Worm (Caenorhabditis elegans): Measurements from ENCODE around the gene srbc-43.

The srbc-43 gene

DNA sequence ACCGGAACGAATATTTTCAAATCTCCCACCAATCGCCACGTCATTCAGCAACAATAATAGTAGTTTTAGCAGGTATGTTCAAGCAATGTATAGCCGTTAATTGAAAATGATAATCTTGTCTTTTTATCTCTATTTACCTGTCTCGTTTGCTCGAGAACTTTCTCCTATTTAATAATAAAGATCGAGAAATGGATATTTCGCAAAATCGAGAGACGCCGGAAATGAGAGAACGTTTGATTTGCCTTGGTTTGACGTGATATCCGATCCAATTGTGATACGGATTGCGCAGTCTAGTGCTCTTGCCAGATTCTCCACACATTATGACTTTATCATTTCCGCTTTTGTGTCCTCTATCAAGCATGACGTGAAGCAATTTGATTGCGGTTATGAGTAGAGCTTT, 16.5 kb downstream of the srbc-43 start:
- TF ChIP-seq elt-1 (tag; optimal IDR thresholded peaks at IDR 0.05) = no peak

DNA sequence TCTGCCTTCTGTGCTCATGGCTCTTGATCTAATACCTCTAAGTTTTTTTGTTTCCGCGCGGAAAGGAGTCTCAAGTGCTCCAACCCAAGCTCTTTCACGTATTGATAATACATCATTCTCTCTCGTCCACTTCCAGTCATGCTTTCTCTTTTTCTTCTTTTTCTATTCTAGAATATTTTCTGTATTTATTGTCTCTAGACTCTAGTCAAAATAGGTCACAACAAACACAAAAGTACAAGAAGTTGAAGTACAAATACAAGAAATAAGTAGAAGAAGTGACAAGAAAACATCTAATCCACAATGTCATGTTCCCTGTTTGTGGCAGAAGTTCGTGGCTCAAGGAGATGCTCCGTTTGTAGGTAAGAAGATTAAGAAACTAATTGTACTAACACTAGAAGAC, 17.1 kb downstream of the srbc-43 start, which contains the start of gene ZC455.1:
Gene ZC455.1, plus strand, starts transcription at position 301 of the 400 bp plus-strand sequence.
- TF ChIP-seq fkh-10 (GFP tag; optimal IDR thresholded peaks at IDR 0.05) (no peak), hmg-11 (tag; optimal IDR thresholded peaks at IDR 0.05) (no peak)

DNA sequence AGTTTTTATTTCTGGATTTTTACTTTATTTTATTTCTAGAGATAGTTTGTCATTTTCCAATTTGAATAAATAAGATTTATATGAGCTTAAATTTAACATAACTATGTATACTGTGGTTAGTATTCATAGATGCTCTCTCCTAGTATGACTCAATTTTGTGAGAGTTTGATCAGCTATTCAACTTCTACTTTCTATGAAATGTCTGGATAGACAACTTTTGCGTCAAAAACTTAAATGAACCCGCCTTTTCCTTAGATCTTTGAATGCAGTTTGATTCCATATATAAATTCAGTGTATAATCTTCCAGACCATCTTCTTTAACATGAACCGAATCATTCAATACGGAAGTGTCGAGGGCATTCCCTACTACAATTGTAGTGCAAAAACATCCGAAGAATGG, 21.4 kb downstream of the srbc-43 start, which contains the start of gene srt-43:
Gene srt-43, plus strand, starts transcription at position 301 of the 400 bp plus-strand sequence.
- no peak for TF ChIP-seq skn-1 (tag; optimal IDR thresholded peaks at IDR 0.05)
- no peak for TF ChIP-seq eor-1 (tag; optimal IDR thresholded peaks at IDR 0.05)
- TF ChIP-seq lin-39 (tag; optimal IDR thresholded peaks at IDR 0.05) = no peak
- no peak for TF ChIP-seq mml-1 (tag; optimal IDR thresholded peaks at IDR 0.05)
- TF ChIP-seq nfya-1 (tag; optimal IDR thresholded peaks at IDR 0.05; ENCODE audit: insufficient read depth) = no peak
- no peak for TF ChIP-seq lsy-12 (tag; optimal IDR thresholded peaks at IDR 0.05)
- TF ChIP-seq nhr-25 (tag; optimal IDR thresholded peaks at IDR 0.05) = no peak
- TF ChIP-seq sea-2 (GFP tag; optimal IDR thresholded peaks at IDR 0.05) = no peak
- TF ChIP-seq lin-15B (tag; optimal IDR thresholded peaks at IDR 0.05) = no peak
- no peak for TF ChIP-seq nhr-28 (tag; optimal IDR thresholded peaks at IDR 0.05)
- TF ChIP-seq elt-1 (tag; optimal IDR thresholded peaks at IDR 0.05) = no peak
- no peak for TF ChIP-seq egl-27 (tag; optimal IDR thresholded peaks at IDR 0.05)
- TF ChIP-seq unc-62 (GFP tag; optimal IDR thresholded peaks at IDR 0.05) = no peak
- TF ChIP-seq unc-39 (tag; optimal IDR thresholded peaks at IDR 0.05) = no peak
- TF ChIP-seq pha-4 (tag; optimal IDR thresholded peaks at IDR 0.05) = no peak
- TF ChIP-seq nhr-237 (tag; optimal IDR thresholded peaks at IDR 0.05) = no peak
- TF ChIP-seq jun-1 (tag; optimal IDR thresholded peaks at IDR 0.05) = no peak
- no peak for TF ChIP-seq mdl-1 (tag; optimal IDR thresholded peaks at IDR 0.05)
- TF ChIP-seq ceh-9 (tag; optimal IDR thresholded peaks at IDR 0.05) = no peak
- no peak for TF ChIP-seq zag-1 (tag; optimal IDR thresholded peaks at IDR 0.05)

- TF ChIP-seq ama-1 (optimal IDR thresholded peaks at IDR 0.05) (no peak), nhr-43 (tag; optimal IDR thresholded peaks at IDR 0.05; ENCODE audit: poor library complexity, severe bottlenecking) (no peak), jun-1 (tag; optimal IDR thresholded peaks at IDR 0.05) (no peak), elt-2 (tag; optimal IDR thresholded peaks at IDR 0.05) (no peak), pha-4 (tag; optimal IDR thresholded peaks at IDR 0.05) (peak; percentile 80), nhr-12 (tag; optimal IDR thresholded peaks at IDR 0.05) (no peak), nhr-25 (tag; optimal IDR thresholded peaks at IDR 0.05) (no peak), lin-15B (tag; optimal IDR thresholded peaks at IDR 0.05) (peak; percentile 22), ceh-82 (tag; optimal IDR thresholded peaks at IDR 0.05) (no peak), pqm-1 (tag; optimal IDR thresholded peaks at IDR 0.05) (peak; percentile 2), nfya-1 (tag; optimal IDR thresholded peaks at IDR 0.05; ENCODE audit: insufficient read depth) (peak; percentile 78), lin-39 (tag; optimal IDR thresholded peaks at IDR 0.05) (no peak), nhr-76 (tag; optimal IDR thresholded peaks at IDR 0.05) (no peak), sea-2 (GFP tag; optimal IDR thresholded peaks at IDR 0.05) (no peak), ZK546.5 (tag; optimal IDR thresholded peaks at IDR 0.05) (no peak), tbx-2 (tag; optimal IDR thresholded peaks at IDR 0.05) (no peak), ztf-11 (tag; optimal IDR thresholded peaks at IDR 0.05) (no peak)
Measured at ce11 chrV:12763291-12763995, 26.9 kb downstream of the srbc-43 start, which contains the start of the genes abcf-1 and scc-3. Gene abcf-1, minus strand, starts transcription at chrV:12763375. Gene scc-3, plus strand, starts transcription at chrV:12763945.

DNA sequence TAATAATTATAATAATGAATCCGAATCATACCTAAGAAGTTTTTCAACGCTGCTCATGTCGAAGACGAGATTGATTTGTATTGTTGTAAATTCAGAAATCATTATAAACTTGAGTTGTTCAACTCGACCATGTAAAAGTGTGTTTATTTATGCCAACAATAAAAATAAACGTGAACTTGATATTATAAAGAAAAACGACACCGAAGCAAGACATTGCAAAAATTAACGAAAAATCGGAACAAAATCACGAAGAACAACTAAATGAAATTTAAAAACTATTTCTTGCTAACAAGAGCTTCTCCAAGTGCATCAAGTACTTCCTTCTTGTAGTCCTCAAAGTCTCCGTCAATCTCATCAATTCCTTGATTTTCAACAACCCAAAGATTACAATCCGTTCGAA, 29.4 kb downstream of the srbc-43 start, which contains the start of gene F18E2.15:
Gene F18E2.15, minus strand, starts transcription at position 101 of the 400 bp plus-strand sequence.
- no peak for TF ChIP-seq daf-12 (tag; optimal IDR thresholded peaks at IDR 0.05)
- TF ChIP-seq R02D3.7 (tag; optimal IDR thresholded peaks at IDR 0.05) = no peak
- TF ChIP-seq nhr-76 (tag; optimal IDR thresholded peaks at IDR 0.05) = no peak
- TF ChIP-seq nhr-11 (tag; optimal IDR thresholded peaks at IDR 0.05) = no peak
- TF ChIP-seq ceh-28 (tag; optimal IDR thresholded peaks at IDR 0.05) = no peak
- no peak for TF ChIP-seq skn-1 (tag; optimal IDR thresholded peaks at IDR 0.05)
- TF ChIP-seq lin-15B (tag; optimal IDR thresholded peaks at IDR 0.05) = no peak
- no peak for TF ChIP-seq elt-1 (tag; optimal IDR thresholded peaks at IDR 0.05)
- no peak for TF ChIP-seq nhr-43 (tag; optimal IDR thresholded peaks at IDR 0.05; ENCODE audit: poor library complexity, severe bottlenecking)
- TF ChIP-seq pha-4 (tag; optimal IDR thresholded peaks at IDR 0.05) = no peak
- TF ChIP-seq unc-62 (GFP tag; optimal IDR thresholded peaks at IDR 0.05) = no peak
